Fruit fly (Drosophila melanogaster): ENCODE data around the gene mask.

mask gene

dm6 chr3R:24282567-24283324 lies 52.4 kb downstream of the mask start:
- no peak for TF ChIP-seq Sin3A (optimal IDR thresholded peaks at IDR 0.05)
- no peak for TF ChIP-seq h (optimal IDR thresholded peaks at IDR 0.05)
- no peak for TF ChIP-seq Myc (optimal IDR thresholded peaks at IDR 0.05)
- no peak for TF ChIP-seq ttk (optimal IDR thresholded peaks at IDR 0.05)
- TF ChIP-seq psq (optimal IDR thresholded peaks at IDR 0.05) = no peak
- TF ChIP-seq insv (optimal IDR thresholded peaks at IDR 0.05) = no peak

dm6 chr3R:24283582-24284085 lies 53.3 kb downstream of the mask start, which contains the start of gene CG6356:
CG6356 (plus strand) TSS chr3R:24283955.
- TF ChIP-seq ttk (optimal IDR thresholded peaks at IDR 0.05) (no peak), Myc (optimal IDR thresholded peaks at IDR 0.05) (no peak), insv (optimal IDR thresholded peaks at IDR 0.05) (no peak), psq (optimal IDR thresholded peaks at IDR 0.05) (no peak), h (optimal IDR thresholded peaks at IDR 0.05) (no peak), Sin3A (optimal IDR thresholded peaks at IDR 0.05) (no peak)

DNA sequence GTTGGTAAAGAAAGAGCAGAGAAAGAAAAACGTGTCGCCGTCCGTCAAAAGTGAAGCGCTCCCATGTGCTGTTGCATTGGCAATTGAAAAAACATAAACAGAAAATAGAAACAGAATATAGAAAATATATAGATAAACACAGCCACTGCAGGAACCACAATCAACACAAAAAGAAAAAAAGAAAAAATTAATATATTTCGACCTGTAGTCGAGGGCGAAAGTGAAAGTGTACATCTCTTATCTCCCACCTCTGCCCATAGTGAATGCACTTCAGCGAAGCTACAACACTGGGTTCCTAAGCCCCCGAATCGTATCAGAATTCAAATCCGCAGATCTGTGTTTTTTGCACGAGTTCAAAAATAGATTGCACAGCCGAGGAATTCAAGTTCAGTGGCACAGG lies 53.8 kb downstream of the mask start:
- TF ChIP-seq Sin3A (optimal IDR thresholded peaks at IDR 0.05) = no peak
- no peak for TF ChIP-seq Myc (optimal IDR thresholded peaks at IDR 0.05)
- no peak for TF ChIP-seq h (optimal IDR thresholded peaks at IDR 0.05)
- no peak for TF ChIP-seq ttk (optimal IDR thresholded peaks at IDR 0.05)
- TF ChIP-seq psq (optimal IDR thresholded peaks at IDR 0.05) = no peak
- TF ChIP-seq insv (optimal IDR thresholded peaks at IDR 0.05) = no peak

DNA sequence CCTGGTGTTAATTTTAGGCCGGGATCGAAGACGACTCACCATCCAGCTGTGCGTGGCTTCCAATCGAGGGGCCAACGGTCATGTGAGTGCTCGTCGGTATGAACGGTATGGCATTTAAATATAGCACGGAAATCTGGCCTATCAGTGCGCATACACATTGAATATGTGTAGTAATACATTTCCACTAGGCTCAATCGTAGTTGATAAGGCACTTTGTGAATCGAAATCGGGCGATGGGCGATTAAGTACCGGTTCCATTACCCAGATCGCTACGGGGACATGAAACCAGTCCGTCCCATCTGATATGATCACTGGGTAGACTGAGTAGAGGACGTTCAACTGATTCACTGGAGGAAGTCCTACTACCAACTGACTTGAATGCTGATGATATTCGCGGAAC lies 55.1 kb downstream of the mask start:
- TF ChIP-seq Myc (optimal IDR thresholded peaks at IDR 0.05) = no peak
- no peak for TF ChIP-seq insv (optimal IDR thresholded peaks at IDR 0.05)
- TF ChIP-seq h (optimal IDR thresholded peaks at IDR 0.05) = no peak
- TF ChIP-seq ttk (optimal IDR thresholded peaks at IDR 0.05) = no peak
- TF ChIP-seq Sin3A (optimal IDR thresholded peaks at IDR 0.05) = no peak
- no peak for TF ChIP-seq psq (optimal IDR thresholded peaks at IDR 0.05)

DNA sequence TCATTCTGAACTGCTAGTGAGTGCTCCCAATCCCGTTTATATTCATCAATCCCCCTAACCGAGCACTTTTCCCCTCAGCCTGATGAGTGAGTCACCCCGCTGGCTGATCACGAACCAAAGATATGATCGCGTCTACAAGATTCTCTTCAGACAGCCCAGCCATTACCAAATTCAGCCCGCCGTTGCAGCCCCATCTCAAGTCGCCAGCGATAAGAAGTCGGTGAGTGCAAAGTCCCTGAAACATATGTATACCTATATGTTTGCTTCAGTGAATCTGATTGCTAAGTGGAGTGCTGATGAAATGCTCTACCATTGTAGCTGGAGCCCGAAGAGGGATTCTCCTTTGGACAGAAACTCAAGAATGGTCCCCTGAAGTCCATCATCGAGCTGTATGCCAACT lies 56.8 kb downstream of the mask start:
- TF ChIP-seq ttk (optimal IDR thresholded peaks at IDR 0.05) (no peak), insv (optimal IDR thresholded peaks at IDR 0.05) (no peak), h (optimal IDR thresholded peaks at IDR 0.05) (no peak), Sin3A (optimal IDR thresholded peaks at IDR 0.05) (no peak), psq (optimal IDR thresholded peaks at IDR 0.05) (no peak)

- no peak for TF ChIP-seq Sin3A (optimal IDR thresholded peaks at IDR 0.05)
- TF ChIP-seq h (optimal IDR thresholded peaks at IDR 0.05) = no peak
- no peak for TF ChIP-seq insv (optimal IDR thresholded peaks at IDR 0.05)
- TF ChIP-seq ttk (optimal IDR thresholded peaks at IDR 0.05) = no peak
- no peak for TF ChIP-seq Myc (optimal IDR thresholded peaks at IDR 0.05)
- TF ChIP-seq psq (optimal IDR thresholded peaks at IDR 0.05) = no peak
Observed at dm6 chr3R:24289768-24290349, 59.5 kb downstream of the mask start, which contains the start of the genes CG34290 and Uck. CG34290 (minus strand) TSS chr3R:24289818. Uck (plus strand) TSS chr3R:24290172.

dm6 chr3R:24293171-24293570 lies 62.8 kb downstream of the mask start:
- TF ChIP-seq Sin3A (optimal IDR thresholded peaks at IDR 0.05) (no peak), ttk (optimal IDR thresholded peaks at IDR 0.05) (no peak), h (optimal IDR thresholded peaks at IDR 0.05) (no peak), Myc (optimal IDR thresholded peaks at IDR 0.05) (no peak), psq (optimal IDR thresholded peaks at IDR 0.05) (no peak), insv (optimal IDR thresholded peaks at IDR 0.05) (no peak)

DNA sequence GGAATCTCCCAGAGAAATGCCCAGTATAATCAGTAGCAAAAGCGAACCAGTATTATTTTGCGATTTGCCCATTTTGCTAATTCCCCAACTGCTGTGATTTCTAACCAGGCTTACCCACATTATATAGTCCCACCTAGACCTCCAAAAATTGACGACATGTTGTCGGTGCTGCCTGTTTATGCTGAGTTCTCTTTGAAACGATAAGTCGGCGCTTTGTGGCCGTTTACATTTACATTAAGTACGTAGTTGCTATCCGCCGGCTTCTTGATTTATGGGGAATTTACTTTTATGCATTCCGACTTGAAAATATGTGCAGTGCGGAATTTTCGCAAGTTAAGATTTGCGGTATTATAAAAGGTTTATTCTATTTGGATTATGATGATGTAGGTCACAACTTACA lies 63.9 kb downstream of the mask start, which contains the start of gene CG5715:
CG5715 (minus strand) TSS at position 101 of the 400 bp plus-strand sequence.
- no peak for TF ChIP-seq psq (optimal IDR thresholded peaks at IDR 0.05)
- no peak for TF ChIP-seq Myc (optimal IDR thresholded peaks at IDR 0.05)
- TF ChIP-seq Sin3A (optimal IDR thresholded peaks at IDR 0.05) = no peak
- no peak for TF ChIP-seq h (optimal IDR thresholded peaks at IDR 0.05)
- no peak for TF ChIP-seq insv (optimal IDR thresholded peaks at IDR 0.05)
- TF ChIP-seq ttk (optimal IDR thresholded peaks at IDR 0.05) = no peak

DNA sequence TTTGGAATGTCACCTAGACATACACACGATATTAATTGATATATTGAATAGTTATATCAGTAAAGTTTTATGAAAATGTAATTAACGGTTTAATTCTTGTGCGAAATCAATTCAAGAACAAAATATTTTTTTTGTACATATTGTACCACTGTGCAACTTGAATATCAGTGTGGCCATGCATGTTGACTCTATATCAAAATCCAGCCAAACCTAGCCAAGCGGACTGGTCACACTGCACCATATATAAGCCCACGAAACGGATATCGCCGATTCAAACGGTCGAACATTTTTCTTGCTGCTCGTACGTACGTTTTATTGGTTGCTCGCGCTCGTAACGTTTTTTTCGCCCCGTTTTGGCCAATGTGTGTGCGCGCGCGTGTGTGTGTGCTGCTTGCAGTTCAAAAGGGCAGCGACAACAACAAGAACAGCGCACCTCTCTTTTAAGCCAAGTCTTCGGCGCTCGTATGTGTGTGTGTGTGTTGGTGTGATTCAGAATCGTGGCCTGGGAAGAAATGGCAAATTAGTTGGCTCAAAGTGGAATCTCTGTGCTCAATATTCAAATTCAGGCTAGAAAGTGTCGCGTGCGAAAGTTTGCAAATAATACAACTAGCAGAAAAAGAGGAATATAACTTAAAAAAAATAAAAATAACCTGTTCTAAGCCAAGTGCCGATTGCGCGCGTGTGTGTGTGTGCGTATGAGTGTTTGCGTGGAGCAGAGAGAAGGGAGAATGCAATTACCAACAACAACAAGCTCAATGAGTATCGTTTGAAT lies 64.6 kb downstream of the mask start, which contains the start of gene crb:
crb (plus strand) TSS at position 295 of the 772 bp plus-strand sequence.
- TF ChIP-seq h (optimal IDR thresholded peaks at IDR 0.05) (no peak), insv (optimal IDR thresholded peaks at IDR 0.05) (no peak), psq (optimal IDR thresholded peaks at IDR 0.05) (no peak), Myc (optimal IDR thresholded peaks at IDR 0.05) (no peak), Sin3A (optimal IDR thresholded peaks at IDR 0.05) (no peak), ttk (optimal IDR thresholded peaks at IDR 0.05) (no peak)

DNA sequence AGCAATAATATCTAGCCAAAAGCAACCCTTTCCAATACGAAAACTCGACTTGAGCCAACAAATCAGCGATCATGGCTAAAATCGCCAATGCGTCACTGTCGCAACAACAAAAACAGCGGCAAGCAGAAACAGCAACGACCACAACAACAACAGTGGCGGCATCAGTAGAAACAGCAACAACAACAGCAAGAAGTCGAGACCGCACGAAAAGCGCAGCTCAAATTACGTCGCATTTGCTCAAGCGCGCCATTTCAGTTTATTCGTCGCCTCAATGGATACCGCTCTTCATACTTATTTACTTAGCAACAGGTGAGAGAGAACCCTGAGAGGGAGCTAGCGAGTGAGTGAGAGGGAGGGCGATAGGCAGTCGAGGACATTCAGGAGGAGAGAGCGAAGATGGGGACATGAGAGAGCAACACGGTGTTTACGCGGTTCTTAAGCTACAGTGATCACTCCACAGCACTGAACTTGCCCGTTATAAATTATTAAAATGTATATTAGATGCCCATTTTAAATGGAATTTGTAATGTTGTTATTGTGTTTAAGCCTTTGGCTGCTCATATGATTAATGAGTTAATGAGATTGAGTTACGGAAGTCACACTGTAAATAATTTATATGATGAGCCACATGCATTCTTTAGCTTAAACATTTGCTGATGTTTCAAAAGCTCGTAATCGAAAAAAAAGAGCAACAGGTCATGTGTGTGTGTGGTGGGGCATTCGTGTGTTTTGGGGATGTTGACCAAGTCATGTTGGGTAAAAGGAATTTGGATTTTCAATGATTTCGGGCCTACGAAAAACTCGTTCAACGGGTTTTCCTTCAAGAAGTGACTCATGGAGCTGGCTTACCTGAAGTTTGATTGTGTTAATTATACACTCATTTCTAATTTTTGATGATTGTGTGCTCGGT lies 65.4 kb downstream of the mask start:
- TF ChIP-seq ttk (optimal IDR thresholded peaks at IDR 0.05) = no peak
- TF ChIP-seq h (optimal IDR thresholded peaks at IDR 0.05) = no peak
- TF ChIP-seq psq (optimal IDR thresholded peaks at IDR 0.05) = no peak
- TF ChIP-seq Sin3A (optimal IDR thresholded peaks at IDR 0.05) = no peak
- no peak for TF ChIP-seq insv (optimal IDR thresholded peaks at IDR 0.05)
- no peak for TF ChIP-seq Myc (optimal IDR thresholded peaks at IDR 0.05)

DNA sequence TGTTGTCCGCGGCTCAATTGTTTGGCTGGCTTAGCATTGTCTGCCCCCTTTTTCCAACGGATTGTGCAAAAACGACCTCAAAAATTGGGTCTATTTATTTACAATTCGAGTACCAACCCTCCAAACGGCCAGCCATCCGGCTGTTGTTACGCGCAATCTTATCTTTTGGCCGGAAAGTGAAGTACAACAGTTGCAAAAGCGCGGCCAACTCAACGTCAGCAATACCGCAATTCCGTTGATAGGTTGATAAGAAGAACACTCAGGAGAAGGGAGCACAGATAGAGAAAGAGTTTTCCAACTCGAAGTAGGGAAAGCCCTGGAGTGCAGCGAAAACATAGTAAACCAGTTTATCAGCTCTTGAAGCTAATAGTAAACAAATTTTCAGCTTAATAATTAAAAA lies 66.6 kb downstream of the mask start:
- TF ChIP-seq insv (optimal IDR thresholded peaks at IDR 0.05) (no peak), psq (optimal IDR thresholded peaks at IDR 0.05) (no peak), Sin3A (optimal IDR thresholded peaks at IDR 0.05) (no peak), h (optimal IDR thresholded peaks at IDR 0.05) (no peak), Myc (optimal IDR thresholded peaks at IDR 0.05) (no peak), ttk (optimal IDR thresholded peaks at IDR 0.05) (no peak)
